Fruit fly (Drosophila melanogaster) whole organism, embryonic: ENCODE results near the gene CG15365.
A peak's percentile ranks its signal among the peaks of the same experiment; 100 is the strongest.

Experiments used
- B-H2 ChIP-seq: fragments of 200-800 bp; sonication (Bioruptor generic); optimal IDR thresholded peaks from 2 replicates; lab custom pipeline; 2018; ENCODE audit warnings: missing biosample characterization, mild to moderate bottlenecking, missing genetic modification characterization
- CG10462 ChIP-seq: fragments of 200-800 bp; sonication (Bioruptor generic); optimal IDR thresholded peaks from 2 replicates; lab custom pipeline; 2016; ENCODE audit warnings: missing biosample characterization, missing genetic modification characterization
- CG10543 ChIP-seq: fragments of 200-800 bp; sonication (Bioruptor generic); optimal IDR thresholded peaks from 3 replicates; lab custom pipeline; 2017; ENCODE audit warnings: missing biosample characterization, mild to moderate bottlenecking, missing genetic modification characterization, moderate library complexity
- CG11398 ChIP-seq: fragments of 200-800 bp; sonication (Bioruptor generic); optimal IDR thresholded peaks from 2 replicates; lab custom pipeline; 2016; ENCODE audit warnings: missing biosample characterization, missing genetic modification characterization
- CG12155 ChIP-seq: fragments of 200-800 bp; sonication (Bioruptor generic); optimal IDR thresholded peaks from 3 replicates; lab custom pipeline; 2016; ENCODE audit warnings: missing biosample characterization, missing genetic modification characterization
- CG14014 ChIP-seq: fragments of 200-800 bp; sonication (Bioruptor generic); IDR thresholded peaks from 2 replicates; pipeline ENCODE4 v1.3.6; 2022; ENCODE audit warnings: missing biosample characterization, missing genetic modification characterization
- CG15011 ChIP-seq: fragments of 200-800 bp; sonication (Bioruptor generic); optimal IDR thresholded peaks from 3 replicates; lab custom pipeline; 2018; ENCODE audit warnings: missing biosample characterization, mild to moderate bottlenecking, missing genetic modification characterization
- CG1603 ChIP-seq: fragments of 200-800 bp; sonication (Bioruptor generic); optimal IDR thresholded peaks from 2 replicates; lab custom pipeline; 2019; ENCODE audit warnings: missing biosample characterization, mild to moderate bottlenecking, missing genetic modification characterization, moderate library complexity
- CG16779 ChIP-seq: fragments of 200-800 bp; sonication (Bioruptor generic); IDR thresholded peaks from 2 replicates; pipeline ENCODE4 v1.3.6; 2022; ENCODE audit warnings: missing biosample characterization, missing genetic modification characterization
- CG17361 ChIP-seq: fragments of 200-800 bp; sonication (Bioruptor generic); IDR thresholded peaks from 3 replicates; pipeline ENCODE4 v1.3.6; 2022; ENCODE audit warnings: missing biosample characterization, missing genetic modification characterization
- CG17385 ChIP-seq: fragments of 200-800 bp; sonication (Bioruptor generic); optimal IDR thresholded peaks from 3 replicates; lab custom pipeline; 2018; ENCODE audit warnings: missing biosample characterization, mild to moderate bottlenecking, missing genetic modification characterization
- CG2199 ChIP-seq: fragments of 200-800 bp; sonication (Bioruptor generic); IDR thresholded peaks from 3 replicates; pipeline ENCODE4 v1.3.6; 2022; ENCODE audit warnings: missing biosample characterization, missing genetic modification characterization
- CG31441 ChIP-seq: fragments of 200-800 bp; sonication (Bioruptor generic); IDR thresholded peaks from 2 replicates; pipeline ENCODE4 v1.3.6; 2022; ENCODE audit warnings: missing biosample characterization, missing genetic modification characterization
- CG32772 ChIP-seq: fragments of 200-800 bp; sonication (Bioruptor generic); IDR thresholded peaks from 2 replicates; pipeline ENCODE4 v1.3.6; 2022; ENCODE audit warnings: missing biosample characterization, missing genetic modification characterization
- CG3281 ChIP-seq: fragments of 200-800 bp; sonication (Bioruptor generic); optimal IDR thresholded peaks from 3 replicates; lab custom pipeline; 2017; ENCODE audit warnings: missing biosample characterization, mild to moderate bottlenecking, missing genetic modification characterization
- CG6689 ChIP-seq: fragments of 200-800 bp; sonication (Bioruptor generic); IDR thresholded peaks from 2 replicates; pipeline ENCODE4 v1.3.6; 2022; ENCODE audit warnings: missing biosample characterization, missing genetic modification characterization
- CG8290 ChIP-seq, 3 experiments: fragments of 200-800 bp; sonication (Bioruptor generic); optimal IDR thresholded peaks; 2 replicates each; lab custom pipeline; 2016 to 2019; ENCODE audit warnings: missing biosample characterization in 3 of 3, missing genetic modification characterization in 3 of 3, mild to moderate bottlenecking in 2 of 3, moderate library complexity in 1 of 3
- CG8944 ChIP-seq: fragments of 200-800 bp; sonication (Bioruptor generic); optimal IDR thresholded peaks from 3 replicates; lab custom pipeline; 2016; ENCODE audit warnings: missing biosample characterization, missing genetic modification characterization
- CG9797 ChIP-seq: fragments of 200-800 bp; sonication (Bioruptor generic); optimal IDR thresholded peaks from 3 replicates; lab custom pipeline; 2018; ENCODE audit warnings: missing biosample characterization, mild to moderate bottlenecking, missing genetic modification characterization
- Dfd ChIP-seq, 2 experiments: fragments of >200 bp; optimal IDR thresholded peaks; 2 replicates each; lab custom pipeline; 2017; ENCODE audit warnings: missing biosample characterization in 2 of 2, missing genetic modification characterization in 2 of 2
- E2f1 ChIP-seq: fragments of 200-800 bp; sonication (Bioruptor generic); IDR thresholded peaks from 2 replicates; pipeline ENCODE4 v1.3.6; 2022; ENCODE audit warnings: missing biosample characterization, missing genetic modification characterization
- HHEX ChIP-seq: fragments of 200-800 bp; sonication (Bioruptor generic); optimal IDR thresholded peaks from 3 replicates; lab custom pipeline; 2017; ENCODE audit warnings: missing biosample characterization, mild to moderate bottlenecking, missing genetic modification characterization, missing genetic modification reagents
- Hey ChIP-seq: fragments of 200-800 bp; sonication (Bioruptor generic); optimal IDR thresholded peaks from 3 replicates; lab custom pipeline; 2018; ENCODE audit warnings: missing biosample characterization, mild to moderate bottlenecking, missing genetic modification characterization
- Hmx ChIP-seq: fragments of 200-800 bp; sonication (Bioruptor generic); optimal IDR thresholded peaks from 2 replicates; lab custom pipeline; 2016; ENCODE audit warnings: missing biosample characterization, missing genetic modification characterization
- NK7.1 ChIP-seq: fragments of 200-800 bp; sonication (Bioruptor generic); optimal IDR thresholded peaks from 3 replicates; lab custom pipeline; 2016; ENCODE audit warnings: missing biosample characterization, missing genetic modification characterization
- Ptx1 ChIP-seq: fragments of 200-800 bp; sonication (Bioruptor generic); IDR thresholded peaks from 2 replicates; pipeline ENCODE4 v1.3.6; 2022; ENCODE audit warnings: missing biosample characterization, missing genetic modification characterization
- Sin3A ChIP-seq: fragments of >200 bp; optimal IDR thresholded peaks from 2 replicates; lab custom pipeline; 2018
- Sry-δ ChIP-seq: fragments of 200-800 bp; sonication (Bioruptor generic); optimal IDR thresholded peaks from 2 replicates; lab custom pipeline; 2016; ENCODE audit warnings: missing biosample characterization, missing genetic modification characterization
- Ssrp ChIP-seq: fragments of 200-800 bp; sonication (Bioruptor generic); optimal IDR thresholded peaks from 2 replicates; lab custom pipeline; 2018; ENCODE audit warnings: missing biosample characterization, mild to moderate bottlenecking, missing genetic modification characterization, moderate library complexity
- Trl ChIP-seq, 3 experiments: fragments of >200 bp in 2 of 3; fragments of 200-800 bp in 1 of 3; sonication (Bioruptor generic) in 1 of 3; optimal IDR thresholded peaks; 2 replicates in 1 of 3; 3 replicates in 2 of 3; lab custom pipeline; 2016 to 2017; ENCODE audit warnings: missing biosample characterization in 1 of 3, missing genetic modification characterization in 1 of 3
- aop ChIP-seq: fragments of 200-800 bp; sonication (Bioruptor generic); IDR thresholded peaks from 2 replicates; pipeline ENCODE4 v1.3.6; 2022; ENCODE audit warnings: missing biosample characterization, missing genetic modification characterization
- ase ChIP-seq: fragments of 200-800 bp; sonication (Bioruptor generic); IDR thresholded peaks from 3 replicates; pipeline ENCODE4 v1.3.6; 2022; ENCODE audit warnings: missing biosample characterization, missing genetic modification characterization
- ash1 ChIP-seq: fragments of 200-800 bp; sonication (Bioruptor generic); optimal IDR thresholded peaks from 2 replicates; lab custom pipeline; 2018; ENCODE audit warnings: missing biosample characterization, mild to moderate bottlenecking, missing genetic modification characterization
- bcd ChIP-seq: fragments of 200-800 bp; sonication (Bioruptor generic); optimal IDR thresholded peaks from 2 replicates; lab custom pipeline; 2017; ENCODE audit warnings: missing biosample characterization, mild to moderate bottlenecking, missing genetic modification characterization
- chif ChIP-seq, 2 experiments: fragments of 200-800 bp; sonication (Bioruptor generic); optimal IDR thresholded peaks; 3 replicates each; lab custom pipeline; 2016; ENCODE audit warnings: missing biosample characterization in 2 of 2, missing genetic modification characterization in 2 of 2
- chn ChIP-seq: fragments of 200-800 bp; sonication (Bioruptor generic); optimal IDR thresholded peaks from 2 replicates; lab custom pipeline; 2016; ENCODE audit warnings: missing biosample characterization, missing genetic modification characterization
- ewg ChIP-seq: fragments of 200-800 bp; sonication (Bioruptor generic); optimal IDR thresholded peaks from 3 replicates; lab custom pipeline; 2017; ENCODE audit warnings: mild to moderate bottlenecking, missing biosample characterization, missing genetic modification reagents, missing genetic modification characterization
- eyg ChIP-seq: fragments of 200-800 bp; sonication (Bioruptor generic); optimal IDR thresholded peaks from 3 replicates; lab custom pipeline; 2016; ENCODE audit warnings: missing biosample characterization, missing genetic modification characterization
- gsb ChIP-seq: fragments of 200-800 bp; sonication (Bioruptor generic); IDR thresholded peaks from 2 replicates; pipeline ENCODE4 v1.3.6; 2022; ENCODE audit warnings: missing biosample characterization, missing genetic modification characterization
- gt ChIP-seq: fragments of 200-800 bp; sonication (Bioruptor generic); IDR thresholded peaks from 2 replicates; pipeline ENCODE4 v1.3.6; 2022; ENCODE audit warnings: missing biosample characterization, missing genetic modification characterization
- onecut ChIP-seq: fragments of 200-800 bp; sonication (Bioruptor generic); IDR thresholded peaks from 2 replicates; pipeline ENCODE4 v1.3.6; 2022; ENCODE audit warnings: missing biosample characterization, missing genetic modification characterization
- psq ChIP-seq: fragments of 200-800 bp; sonication (Bioruptor generic); optimal IDR thresholded peaks from 2 replicates; lab custom pipeline; 2017; ENCODE audit warnings: missing biosample characterization, missing genetic modification characterization
- pum ChIP-seq: fragments of 200-800 bp; sonication (Bioruptor generic); optimal IDR thresholded peaks from 2 replicates; lab custom pipeline; 2016; ENCODE audit warnings: missing biosample characterization, missing genetic modification characterization
- schlank ChIP-seq: fragments of 200-800 bp; sonication (Bioruptor generic); optimal IDR thresholded peaks from 2 replicates; lab custom pipeline; 2018; ENCODE audit warnings: missing biosample characterization, mild to moderate bottlenecking, missing genetic modification characterization
- sna ChIP-seq: fragments of 200-800 bp; sonication (Bioruptor generic); IDR thresholded peaks from 2 replicates; pipeline ENCODE4 v1.3.6; 2022; ENCODE audit warnings: missing biosample characterization, missing genetic modification characterization; ENCODE audit not compliant: partially characterized antibody
- stwl ChIP-seq: fragments of 200-800 bp; sonication (Bioruptor generic); optimal IDR thresholded peaks from 3 replicates; lab custom pipeline; 2018; ENCODE audit warnings: missing biosample characterization, mild to moderate bottlenecking, missing genetic modification characterization, moderate library complexity
- sug ChIP-seq: fragments of 200-800 bp; optimal IDR thresholded peaks from 2 replicates; lab custom pipeline; 2019; ENCODE audit warnings: missing biosample characterization, mild to moderate bottlenecking, missing genetic modification characterization, moderate library complexity
- tll ChIP-seq, 2 experiments: fragments of 200-800 bp in 1 of 2; fragments of >200 bp in 1 of 2; sonication (Bioruptor generic) in 1 of 2; optimal IDR thresholded peaks; 2 replicates each; lab custom pipeline; 2017 to 2019; ENCODE audit warnings: missing biosample characterization in 2 of 2, missing genetic modification characterization in 2 of 2, mild to moderate bottlenecking in 1 of 2, moderate library complexity in 1 of 2
- ttk ChIP-seq: fragments of 200-800 bp; sonication (Bioruptor generic); IDR thresholded peaks from 2 replicates; pipeline ENCODE4 v2.1.2; 2022; ENCODE audit warnings: missing biosample characterization, missing genetic modification characterization
- wdn ChIP-seq: fragments of 200-800 bp; sonication (Bioruptor generic); IDR thresholded peaks from 2 replicates; pipeline ENCODE4 v1.3.6; 2022; ENCODE audit warnings: missing biosample characterization, missing genetic modification characterization
- zfh2 ChIP-seq: fragments of 200-800 bp; sonication (Bioruptor generic); optimal IDR thresholded peaks from 2 replicates; lab custom pipeline; 2016; ENCODE audit warnings: missing biosample characterization, missing genetic modification characterization

CG15365 gene

DNA sequence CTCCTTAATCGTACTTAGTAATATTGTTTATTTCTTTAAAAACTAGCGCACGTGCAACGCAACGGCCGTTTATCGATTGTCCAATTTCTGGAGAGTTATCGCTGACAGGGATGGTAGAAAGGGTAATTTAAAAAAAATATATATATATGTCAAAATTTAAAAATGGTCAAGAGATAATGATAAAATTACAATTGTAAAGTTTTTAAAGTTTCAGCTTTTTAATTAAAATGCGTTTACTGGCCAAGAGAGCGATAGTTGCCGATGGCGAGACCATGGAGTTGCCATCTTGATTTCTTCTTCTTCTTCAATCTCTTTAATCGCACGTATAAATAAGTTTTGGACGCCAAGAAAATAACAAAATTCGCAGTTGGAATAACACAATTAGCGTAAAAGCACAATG lies 13.2 kb upstream of the CG15365 start, which contains the start of the genes CG7246 and HP1b (continued):
- peak; percentile 53 for TF ChIP-seq Ssrp (tag; lab: Kevin White, UChicago)
- TF ChIP-seq ttk (GFP tag; lab: Robert Waterston, UW): peak; percentile 73
- TF ChIP-seq bcd (GFP tag; lab: Kevin White, UChicago): peak; percentile 65
- peak; percentile 75 for TF ChIP-seq CG17361 (GFP tag; lab: Robert Waterston, UW)
- no peak for TF ChIP-seq Trl (optimal IDR thresholded peaks at IDR 0.05; lab: Kevin White, UChicago)
- TF ChIP-seq Trl (GFP tag; optimal IDR thresholded peaks at IDR 0.05; lab: Kevin White, UChicago): peak; percentile 38
- TF ChIP-seq pum (GFP tag; lab: Kevin White, UChicago): no peak
- TF ChIP-seq Hmx: no peak
- TF ChIP-seq CG3281: peak; percentile 63
- TF ChIP-seq HHEX: peak; percentile 57
- TF ChIP-seq onecut (GFP tag; lab: Robert Waterston, UW): no peak
- no peak for TF ChIP-seq CG9797 (GFP tag; lab: Kevin White, UChicago)
- peak; percentile 48 for TF ChIP-seq CG10462
- peak; percentile 77 for TF ChIP-seq Sry-δ (GFP tag; lab: Kevin White, UChicago)
- peak; percentile 22 to 53 for TF ChIP-seq chif (GFP tag; optimal IDR thresholded peaks at IDR 0.05; lab: Kevin White, UChicago)
- no peak for TF ChIP-seq CG15011 (GFP tag; lab: Kevin White, UChicago)
- 0 out of 3 replicates have a peak, but pooled peaks have one; percentile 10 for TF ChIP-seq CG2199 (GFP tag; lab: Robert Waterston, UW)
- no peak for TF ChIP-seq gsb (GFP tag; lab: Robert Waterston, UW)
- TF ChIP-seq Sin3A: no peak
- peak; percentile 69 for TF ChIP-seq B-H2 (GFP tag; lab: Kevin White, UChicago)
- TF ChIP-seq sna (GFP tag; lab: Robert Waterston, UW): peak; percentile 83
- TF ChIP-seq aop (GFP tag; lab: Robert Waterston, UW): no peak
- TF ChIP-seq ash1 (GFP tag; lab: Kevin White, UChicago): no peak
- peak; percentile 44; the same call in 1 of the 2 replicates for TF ChIP-seq wdn (GFP tag; lab: Robert Waterston, UW)
- TF ChIP-seq Dfd (GFP tag; optimal IDR thresholded peaks at IDR 0.05; lab: Kevin White, UChicago): no peak
- TF ChIP-seq CG14014 (GFP tag; lab: Robert Waterston, UW): peak; percentile 75
- TF ChIP-seq CG10543 (GFP tag; lab: Kevin White, UChicago): peak; percentile 62
- peak; percentile 2 for TF ChIP-seq CG11398 (GFP tag; lab: Kevin White, UChicago)
- no peak for TF ChIP-seq Hey (tag; lab: Kevin White, UChicago)
- no peak for TF ChIP-seq eyg (GFP tag; lab: Kevin White, UChicago)
- TF ChIP-seq gt: peak; percentile 24; the same call in 1 of the 2 replicates
- peak; percentile 84 for TF ChIP-seq Ptx1 (GFP tag; lab: Robert Waterston, UW)
- peak; percentile 85 for TF ChIP-seq ase (GFP tag; lab: Robert Waterston, UW)
- peak; percentile 64 for TF ChIP-seq ewg (GFP tag; lab: Kevin White, UChicago)
- TF ChIP-seq CG1603 (tag; lab: Kevin White, UChicago): peak; percentile 54
- TF ChIP-seq zfh2: peak; percentile 64
- TF ChIP-seq stwl (tag; lab: Kevin White, UChicago): peak; percentile 44
- peak; percentile 69 for TF ChIP-seq CG31441 (GFP tag; lab: Robert Waterston, UW)
- TF ChIP-seq CG8944 (GFP tag; lab: Kevin White, UChicago): no peak
- peak; percentile 74 for TF ChIP-seq sug (tag; lab: Kevin White, UChicago)
- peak; percentile 77 for TF ChIP-seq CG6689 (GFP tag; lab: Robert Waterston, UW)
- TF ChIP-seq psq (GFP tag; lab: Kevin White, UChicago): no peak
- TF ChIP-seq E2f1 (GFP tag; lab: Robert Waterston, UW): peak; percentile 49; the same call in 1 of the 2 replicates
- no peak for TF ChIP-seq NK7.1 (GFP tag; lab: Kevin White, UChicago)
- TF ChIP-seq CG32772 (GFP tag; lab: Robert Waterston, UW): peak; percentile 82
- TF ChIP-seq chn: no peak
- peak; percentile 56 for TF ChIP-seq CG8290 (GFP tag; optimal IDR thresholded peaks at IDR 0.05; lab: Kevin White, UChicago)
- no peak for TF ChIP-seq CG8290 (tag; optimal IDR thresholded peaks at IDR 0.05; lab: Kevin White, UChicago)
- peak; percentile 95 for TF ChIP-seq CG17385
- no peak for TF ChIP-seq schlank (tag; lab: Kevin White, UChicago)
- no peak for TF ChIP-seq tll (GFP tag; optimal IDR thresholded peaks at IDR 0.05; lab: Kevin White, UChicago)
- peak; percentile 70 for TF ChIP-seq CG12155 (GFP tag; lab: Kevin White, UChicago)
- no peak for TF ChIP-seq CG16779
